Worm (Caenorhabditis elegans): ENCODE measurements around the gene ZK546.4.

- TF ChIP-seq zip-5 (tag; optimal IDR thresholded peaks at IDR 0.05) (no peak), pros-1 (tag; optimal IDR thresholded peaks at IDR 0.05) (no peak), pha-4 (tag; optimal IDR thresholded peaks at IDR 0.05) (no peak)
Observed at ce11 chrII:4943849-4944248, 6.0 kb downstream of the ZK546.4 start, which contains the start of gene mdt-4.
